Fruit fly (Drosophila melanogaster) whole organism, embryonic: ENCODE data around the gene sau.

Source experiments
- Atf6 ChIP-seq: fragments of 200-800 bp; sonication (Bioruptor generic); IDR thresholded peaks from 2 replicates; pipeline ENCODE4 v1.3.6; 2022; ENCODE audit warnings: missing biosample characterization, missing genetic modification characterization
- CG11093 ChIP-seq: fragments of 200-800 bp; sonication (Bioruptor generic); IDR thresholded peaks from 3 replicates; pipeline ENCODE4 v1.3.6; 2022; ENCODE audit warnings: missing biosample characterization, missing genetic modification characterization
- CG11560 ChIP-seq: fragments of 200-800 bp; sonication (Bioruptor generic); IDR thresholded peaks from 3 replicates; pipeline ENCODE4 v1.3.6; 2022; ENCODE audit warnings: missing biosample characterization, missing genetic modification characterization
- CG14667 ChIP-seq: fragments of 200-800 bp; sonication (Bioruptor generic); IDR thresholded peaks from 2 replicates; pipeline ENCODE4 v1.3.6; 2022; ENCODE audit warnings: missing biosample characterization, missing genetic modification characterization
- CG17186 ChIP-seq: fragments of 200-800 bp; sonication (Bioruptor generic); optimal IDR thresholded peaks from 3 replicates; lab custom pipeline; 2017; ENCODE audit warnings: missing biosample characterization, missing genetic modification reagents, missing genetic modification characterization
- CG17359 ChIP-seq: fragments of 200-800 bp; sonication (Bioruptor generic); optimal IDR thresholded peaks from 3 replicates; lab custom pipeline; 2018; ENCODE audit warnings: missing biosample characterization, mild to moderate bottlenecking, missing genetic modification characterization, moderate library complexity
- CG1832 ChIP-seq: fragments of 200-800 bp; sonication (Bioruptor generic); optimal IDR thresholded peaks from 2 replicates; lab custom pipeline; 2017; ENCODE audit warnings: missing biosample characterization, mild to moderate bottlenecking, missing genetic modification characterization, inconsistent platforms
- CG31441 ChIP-seq: fragments of 200-800 bp; sonication (Bioruptor generic); IDR thresholded peaks from 2 replicates; pipeline ENCODE4 v1.3.6; 2022; ENCODE audit warnings: missing biosample characterization, missing genetic modification characterization
- CG32532 ChIP-seq: fragments of 200-800 bp; sonication (Bioruptor generic); IDR thresholded peaks from 2 replicates; pipeline ENCODE4 v1.3.6; 2022; ENCODE audit warnings: missing biosample characterization, missing genetic modification characterization
- CG34224 ChIP-seq: fragments of 200-800 bp; sonication (Bioruptor generic); IDR thresholded peaks from 3 replicates; pipeline ENCODE4 v1.3.6; 2022; ENCODE audit warnings: missing biosample characterization, missing genetic modification characterization; ENCODE audit not compliant: partially characterized antibody
- CG3995 ChIP-seq: fragments of 200-800 bp; sonication (Bioruptor generic); optimal IDR thresholded peaks from 3 replicates; lab custom pipeline; 2016; ENCODE audit warnings: missing biosample characterization, missing genetic modification characterization
- CG4820 ChIP-seq: fragments of 200-800 bp; sonication (Bioruptor generic); optimal IDR thresholded peaks from 3 replicates; lab custom pipeline; 2016; ENCODE audit warnings: missing biosample characterization, missing genetic modification characterization
- CG8089 ChIP-seq: fragments of 200-800 bp; sonication (Bioruptor generic); optimal IDR thresholded peaks from 3 replicates; lab custom pipeline; 2016; ENCODE audit warnings: missing biosample characterization, missing genetic modification characterization
- Camta ChIP-seq: fragments of 200-800 bp; sonication (Bioruptor generic); optimal IDR thresholded peaks from 2 replicates; lab custom pipeline; 2016; ENCODE audit warnings: missing biosample characterization, missing genetic modification characterization
- Chrac-16 ChIP-seq: fragments of 200-800 bp; sonication (Bioruptor generic); optimal IDR thresholded peaks from 3 replicates; lab custom pipeline; 2016; ENCODE audit warnings: missing biosample characterization, missing genetic modification characterization
- CoRest ChIP-seq: fragments of 200-800 bp; sonication (Bioruptor generic); optimal IDR thresholded peaks from 3 replicates; lab custom pipeline; 2018; ENCODE audit warnings: missing biosample characterization, mild to moderate bottlenecking, missing genetic modification characterization, moderate library complexity
- D19B ChIP-seq: fragments of 200-800 bp; sonication (Bioruptor generic); optimal IDR thresholded peaks from 2 replicates; lab custom pipeline; 2017; ENCODE audit warnings: missing biosample characterization, mild to moderate bottlenecking, missing genetic modification characterization
- Dip2 ChIP-seq: fragments of 200-800 bp; sonication (Bioruptor generic); IDR thresholded peaks from 2 replicates; pipeline ENCODE4 v1.3.6; 2022; ENCODE audit warnings: missing biosample characterization, missing genetic modification characterization
- Dip3 ChIP-seq: fragments of 200-800 bp; sonication (Bioruptor generic); optimal IDR thresholded peaks from 3 replicates; lab custom pipeline; 2016; ENCODE audit warnings: missing biosample characterization, missing genetic modification characterization
- Dref ChIP-seq: fragments of 200-800 bp; sonication (Bioruptor generic); IDR thresholded peaks from 2 replicates; pipeline ENCODE4 v1.3.6; 2022; ENCODE audit warnings: missing biosample characterization, missing genetic modification characterization
- Hr39 ChIP-seq: fragments of >200 bp; optimal IDR thresholded peaks from 2 replicates; lab custom pipeline; 2017
- Hsf ChIP-seq: fragments of 200-800 bp; sonication (Bioruptor generic); optimal IDR thresholded peaks from 3 replicates; lab custom pipeline; 2016; ENCODE audit warnings: missing biosample characterization, missing genetic modification characterization
- NC2β ChIP-seq: fragments of 200-800 bp; sonication (Bioruptor generic); optimal IDR thresholded peaks from 2 replicates; lab custom pipeline; 2016; ENCODE audit warnings: missing biosample characterization, missing genetic modification characterization
- Nf-YC ChIP-seq: fragments of 200-800 bp; optimal IDR thresholded peaks from 3 replicates; lab custom pipeline; 2019; ENCODE audit warnings: missing biosample characterization, mild to moderate bottlenecking, missing genetic modification characterization, moderate library complexity
- NfI ChIP-seq: fragments of 200-800 bp; sonication (Bioruptor generic); optimal IDR thresholded peaks from 3 replicates; lab custom pipeline; 2018; ENCODE audit warnings: missing biosample characterization, mild to moderate bottlenecking, missing genetic modification characterization, moderate library complexity
- Pdp1 ChIP-seq, 2 experiments: fragments of 200-800 bp; sonication (Bioruptor generic); optimal IDR thresholded peaks; 3 replicates each; lab custom pipeline; 2016; ENCODE audit warnings: missing biosample characterization in 2 of 2, missing genetic modification characterization in 2 of 2, mild to moderate bottlenecking in 1 of 2, moderate library complexity in 1 of 2
- Sry-β ChIP-seq: fragments of 200-800 bp; sonication (Bioruptor generic); optimal IDR thresholded peaks from 2 replicates; lab custom pipeline; 2018; ENCODE audit warnings: missing biosample characterization, mild to moderate bottlenecking, missing genetic modification characterization, moderate library complexity
- Ssrp ChIP-seq: fragments of 200-800 bp; sonication (Bioruptor generic); optimal IDR thresholded peaks from 2 replicates; lab custom pipeline; 2018; ENCODE audit warnings: missing biosample characterization, mild to moderate bottlenecking, missing genetic modification characterization, moderate library complexity
- TFAM ChIP-seq: fragments of 200-800 bp; sonication (Bioruptor generic); optimal IDR thresholded peaks from 2 replicates; lab custom pipeline; 2017; ENCODE audit warnings: missing biosample characterization, missing genetic modification characterization, inconsistent platforms
- Trl ChIP-seq, 3 experiments: fragments of >200 bp in 2 of 3; fragments of 200-800 bp in 1 of 3; sonication (Bioruptor generic) in 1 of 3; optimal IDR thresholded peaks; 2 replicates in 1 of 3; 3 replicates in 2 of 3; lab custom pipeline; 2016 to 2017; ENCODE audit warnings: missing biosample characterization in 1 of 3, missing genetic modification characterization in 1 of 3
- Usf ChIP-seq: fragments of 200-800 bp; sonication (Bioruptor generic); optimal IDR thresholded peaks from 2 replicates; lab custom pipeline; 2017; ENCODE audit warnings: missing genotype, missing biosample characterization, missing genetic modification characterization
- Xrp1 ChIP-seq: fragments of 200-800 bp; sonication (Bioruptor generic); IDR thresholded peaks from 2 replicates; pipeline ENCODE4 v1.3.6; 2022; ENCODE audit warnings: missing biosample characterization, missing genetic modification characterization
- bab2 ChIP-seq: fragments of 200-800 bp; sonication (Bioruptor generic); optimal IDR thresholded peaks from 2 replicates; lab custom pipeline; 2016; ENCODE audit warnings: missing biosample characterization, missing genetic modification characterization
- bigmax ChIP-seq: fragments of 200-800 bp; sonication (Bioruptor generic); optimal IDR thresholded peaks from 2 replicates; lab custom pipeline; 2018; ENCODE audit warnings: missing biosample characterization, mild to moderate bottlenecking, missing genetic modification characterization
- bowl ChIP-seq: fragments of 200-800 bp; sonication (Bioruptor generic); IDR thresholded peaks from 2 replicates; pipeline ENCODE4 v1.3.6; 2022; ENCODE audit warnings: missing biosample characterization, missing genetic modification characterization
- dati ChIP-seq: fragments of 200-800 bp; sonication (Bioruptor generic); IDR thresholded peaks from 2 replicates; pipeline ENCODE4 v1.3.6; 2022; ENCODE audit warnings: missing biosample characterization, missing genetic modification characterization
- exex ChIP-seq: fragments of 200-800 bp; sonication (Bioruptor generic); optimal IDR thresholded peaks from 4 replicates; lab custom pipeline; 2018; ENCODE audit warnings: missing biosample characterization, mild to moderate bottlenecking, missing genetic modification characterization, moderate library complexity
- fd102C ChIP-seq: fragments of 200-800 bp; sonication (Bioruptor generic); optimal IDR thresholded peaks from 2 replicates; lab custom pipeline; 2018; ENCODE audit warnings: missing biosample characterization, mild to moderate bottlenecking, missing genetic modification characterization, moderate library complexity
- gsb ChIP-seq: fragments of 200-800 bp; sonication (Bioruptor generic); IDR thresholded peaks from 2 replicates; pipeline ENCODE4 v1.3.6; 2022; ENCODE audit warnings: missing biosample characterization, missing genetic modification characterization
- hb ChIP-seq: fragments of 200-800 bp; sonication (Bioruptor generic); IDR thresholded peaks from 3 replicates; pipeline ENCODE4 v1.3.6; 2022; ENCODE audit warnings: missing biosample characterization, missing genetic modification characterization; ENCODE audit not compliant: partially characterized antibody
- lola ChIP-seq, 3 experiments: fragments of >200 bp in 2 of 3; fragments of 200-800 bp in 1 of 3; sonication (Bioruptor generic) in 1 of 3; optimal IDR thresholded peaks; 2 replicates each; lab custom pipeline; 2017 to 2019; ENCODE audit warnings: missing biosample characterization in 3 of 3, missing genetic modification characterization in 3 of 3, mild to moderate bottlenecking in 1 of 3, moderate library complexity in 1 of 3
- psq ChIP-seq: fragments of 200-800 bp; sonication (Bioruptor generic); optimal IDR thresholded peaks from 2 replicates; lab custom pipeline; 2017; ENCODE audit warnings: missing biosample characterization, missing genetic modification characterization
- row ChIP-seq: fragments of 200-800 bp; sonication (Bioruptor generic); IDR thresholded peaks from 3 replicates; pipeline ENCODE4 v1.3.6; 2022; ENCODE audit warnings: missing biosample characterization, missing genetic modification characterization
- sisA ChIP-seq: fragments of 200-800 bp; sonication (Bioruptor generic); IDR thresholded peaks from 2 replicates; pipeline ENCODE4 v1.3.6; 2022; ENCODE audit warnings: missing biosample characterization, missing genetic modification characterization
- ssp ChIP-seq: fragments of 200-800 bp; sonication (Bioruptor generic); IDR thresholded peaks from 2 replicates; pipeline ENCODE4 v1.3.6; 2022; ENCODE audit warnings: missing biosample characterization, missing genetic modification characterization
- stc ChIP-seq: fragments of 200-800 bp; sonication (Bioruptor generic); IDR thresholded peaks from 2 replicates; pipeline ENCODE4 v1.3.6; 2022; ENCODE audit warnings: missing biosample characterization, missing genetic modification characterization
- sug ChIP-seq: fragments of 200-800 bp; optimal IDR thresholded peaks from 2 replicates; lab custom pipeline; 2019; ENCODE audit warnings: missing biosample characterization, mild to moderate bottlenecking, missing genetic modification characterization, moderate library complexity
- tll ChIP-seq, 2 experiments: fragments of 200-800 bp in 1 of 2; fragments of >200 bp in 1 of 2; sonication (Bioruptor generic) in 1 of 2; optimal IDR thresholded peaks; 2 replicates each; lab custom pipeline; 2017 to 2019; ENCODE audit warnings: missing biosample characterization in 2 of 2, missing genetic modification characterization in 2 of 2, mild to moderate bottlenecking in 1 of 2, moderate library complexity in 1 of 2
- toy ChIP-seq: fragments of 200-800 bp; sonication (Bioruptor generic); IDR thresholded peaks from 2 replicates; pipeline ENCODE4 v1.3.6; 2022; ENCODE audit warnings: missing biosample characterization, missing genetic modification characterization
- zen ChIP-seq: fragments of 200-800 bp; sonication (Bioruptor generic); optimal IDR thresholded peaks from 3 replicates; lab custom pipeline; 2018; ENCODE audit warnings: missing biosample characterization, mild to moderate bottlenecking, missing genetic modification characterization, moderate library complexity

The sau gene

dm6 chr2L:2177312-2177968, 48.7 kb upstream of the sau start (continued):
- TF ChIP-seq hb, result no peak
- TF ChIP-seq Dref (GFP tag; lab: Robert Waterston, UW), result no peak
- no peak for TF ChIP-seq tll (GFP tag; optimal IDR thresholded peaks at IDR 0.05; lab: Kevin White, UChicago)
- TF ChIP-seq CoRest, result peak; percentile 13
- TF ChIP-seq sug (tag; lab: Kevin White, UChicago), result no peak
- TF ChIP-seq exex (tag; lab: Kevin White, UChicago), result no peak
- peak; percentile 47 to 59 for TF ChIP-seq Pdp1 (GFP tag; optimal IDR thresholded peaks at IDR 0.05; lab: Kevin White, UChicago)
- TF ChIP-seq CG4820 (GFP tag; lab: Kevin White, UChicago), result peak; percentile 36
- TF ChIP-seq CG31441 (GFP tag; lab: Robert Waterston, UW), result 0 out of 2 replicates have a peak, but pooled peaks have one; percentile 33
- no peak for TF ChIP-seq CG14667
- TF ChIP-seq row (GFP tag; lab: Robert Waterston, UW), result peak; percentile 68
- no peak for TF ChIP-seq dati (GFP tag; lab: Robert Waterston, UW)
- no peak for TF ChIP-seq CG17186
- TF ChIP-seq Ssrp (tag; lab: Kevin White, UChicago), result peak; percentile 11
- no peak for TF ChIP-seq gsb (GFP tag; lab: Robert Waterston, UW)
- no peak for TF ChIP-seq CG34224
- TF ChIP-seq Trl (optimal IDR thresholded peaks at IDR 0.05; lab: Kevin White, UChicago), result no peak
- peak; percentile 41 for TF ChIP-seq Trl (GFP tag; optimal IDR thresholded peaks at IDR 0.05; lab: Kevin White, UChicago)
- TF ChIP-seq Camta (GFP tag; lab: Kevin White, UChicago), result peak; percentile 44
- no peak for TF ChIP-seq Chrac-16 (GFP tag; lab: Kevin White, UChicago)
- no peak for TF ChIP-seq psq (GFP tag; lab: Kevin White, UChicago)
- no peak for TF ChIP-seq CG1832 (GFP tag; lab: Kevin White, UChicago)
- TF ChIP-seq Sry-β (GFP tag; lab: Kevin White, UChicago), result no peak
- no peak for TF ChIP-seq bowl (GFP tag; lab: Robert Waterston, UW)
- no peak for TF ChIP-seq fd102C (GFP tag; lab: Kevin White, UChicago)
- TF ChIP-seq sisA, result peak; percentile 34; the same call in 1 of the 2 replicates
- no peak for TF ChIP-seq stc (GFP tag; lab: Robert Waterston, UW)
- TF ChIP-seq zen (tag; lab: Kevin White, UChicago), result no peak
- TF ChIP-seq CG32532, result peak; percentile 61
- TF ChIP-seq NfI (GFP tag; lab: Kevin White, UChicago), result peak; percentile 37
- peak; percentile 35 for TF ChIP-seq D19B (GFP tag; lab: Kevin White, UChicago)
- no peak for TF ChIP-seq CG11560 (tag; lab: Robert Waterston, UW)
- no peak for TF ChIP-seq CG3995 (GFP tag; lab: Kevin White, UChicago)
- TF ChIP-seq Nf-YC (tag; lab: Kevin White, UChicago), result no peak
- TF ChIP-seq bigmax (GFP tag; lab: Kevin White, UChicago), result no peak
- peak; percentile 5 for TF ChIP-seq NC2β
- no peak for TF ChIP-seq Dip2 (GFP tag; lab: Robert Waterston, UW)
- TF ChIP-seq Usf (GFP tag; lab: Kevin White, UChicago), result no peak
- TF ChIP-seq bab2, result peak; percentile 50
- TF ChIP-seq TFAM, result no peak
- no peak for TF ChIP-seq toy (GFP tag; lab: Robert Waterston, UW)
- peak; percentile 58; the same call in 1 of the 2 replicates for TF ChIP-seq Atf6 (GFP tag; lab: Robert Waterston, UW)
- TF ChIP-seq CG8089, result no peak
- no peak for TF ChIP-seq Hr39 (lab: Kevin White, UChicago)
- peak; percentile 22 for TF ChIP-seq CG17359 (tag; lab: Kevin White, UChicago)
- TF ChIP-seq lola (GFP tag; optimal IDR thresholded peaks at IDR 0.05; lab: Kevin White, UChicago), result peak in 1 of 3 experiments; percentile 5
- TF ChIP-seq Dip3 (GFP tag; lab: Kevin White, UChicago), result peak; percentile 43
- peak; percentile 35; the same call in 1 of the 2 replicates for TF ChIP-seq ssp
- TF ChIP-seq Hsf, result peak; percentile 59
- TF ChIP-seq Xrp1 (GFP tag; lab: Robert Waterston, UW), result peak; percentile 54; the same call in 1 of the 2 replicates
- peak; percentile 14; the same call in 1 of the 3 replicates for TF ChIP-seq CG11093 (GFP tag; lab: Robert Waterston, UW)
